Worm (Caenorhabditis elegans) whole organism, young adult: ENCODE results near the gene T26C12.2.
"Not testable (repeated sequence)": the region's sequence is repeated elsewhere in the genome, so short reads cannot be mapped to it uniquely, and the experiment has no call there.

Experiments
- B0019.2 ChIP-seq: fragments of 200-800 bp; sonication (Bioruptor generic); conservative IDR thresholded peaks from 2 replicates; pipeline ENCODE4 v1.3.6; 2022; ENCODE audit warnings: missing genetic modification reagents, missing genetic modification characterization, missing compliant biosample characterization
- B0261.1 ChIP-seq: sonication (generic microtip); optimal IDR thresholded peaks from 2 replicates; lab custom pipeline; 2016; ENCODE audit warnings: mild to moderate bottlenecking, missing genetic modification characterization, moderate library complexity, missing compliant biosample characterization
- F33H1.4 ChIP-seq: fragments of 200-800 bp; sonication (Bioruptor generic); IDR thresholded peaks from 2 replicates; pipeline ENCODE4 v1.3.6; 2022; ENCODE audit warnings: missing genetic modification reagents, missing genetic modification characterization, missing compliant biosample characterization
- F37B4.10 ChIP-seq: fragments of 200-800 bp; sonication (Bioruptor generic); IDR thresholded peaks from 2 replicates; pipeline ENCODE4 v1.3.6; 2022; ENCODE audit warnings: missing genetic modification characterization, missing compliant biosample characterization
- F39B2.1 ChIP-seq: fragments of 200-800 bp; sonication (Bioruptor generic); IDR thresholded peaks from 2 replicates; pipeline ENCODE4 v1.3.6; 2022; ENCODE audit warnings: missing genetic modification reagents, missing genetic modification characterization, missing compliant biosample characterization
- K11D2.4 ChIP-seq: fragments of 200-800 bp; sonication (Bioruptor generic); IDR thresholded peaks from 2 replicates; pipeline ENCODE4 v1.3.6; 2022; ENCODE audit warnings: missing genetic modification reagents, missing genetic modification characterization, missing compliant biosample characterization
- K12H6.12 ChIP-seq: fragments of 200-800 bp; sonication (Bioruptor generic); optimal IDR thresholded peaks from 2 replicates; lab custom pipeline; 2018; ENCODE audit warnings: mild to moderate bottlenecking, missing genetic modification characterization, missing compliant biosample characterization
- Y53F4B.3 ChIP-seq: fragments of 200-800 bp; sonication (Bioruptor generic); IDR thresholded peaks from 2 replicates; pipeline ENCODE4 v1.3.6; 2022; ENCODE audit warnings: missing genetic modification reagents, missing genetic modification characterization, missing compliant biosample characterization
- Y67H2A.10 ChIP-seq: fragments of 200-800 bp; sonication (Bioruptor generic); conservative IDR thresholded peaks from 2 replicates; pipeline ENCODE4 v1.3.6; 2022; ENCODE audit warnings: missing genetic modification reagents, missing genetic modification characterization, missing compliant biosample characterization
- ZK185.1 ChIP-seq: sonication (generic microtip); optimal IDR thresholded peaks from 2 replicates; lab custom pipeline; 2016; ENCODE audit warnings: mild to moderate bottlenecking, missing genetic modification characterization, missing compliant biosample characterization; ENCODE audit not compliant: poor library complexity, severe bottlenecking
- attf-5 ChIP-seq: fragments of 200-800 bp; sonication (Bioruptor generic); optimal IDR thresholded peaks from 2 replicates; lab custom pipeline; 2018; ENCODE audit warnings: mild to moderate bottlenecking, missing genetic modification characterization, missing compliant biosample characterization
- bed-1 ChIP-seq: fragments of 200-800 bp; sonication (Bioruptor generic); IDR thresholded peaks from 2 replicates; pipeline ENCODE4 v1.3.6; 2022; ENCODE audit warnings: missing genetic modification reagents, missing genetic modification characterization, missing compliant biosample characterization
- cebp-2 ChIP-seq: fragments of 200-800 bp; sonication (Bioruptor generic); IDR thresholded peaks from 2 replicates; pipeline ENCODE4 v1.3.6; 2022; ENCODE audit warnings: missing genetic modification characterization, missing compliant biosample characterization
- ceh-40 ChIP-seq: fragments of 200-800 bp; sonication (Bioruptor generic); IDR thresholded peaks from 2 replicates; pipeline ENCODE4 v1.3.6; 2022; ENCODE audit warnings: missing genetic modification characterization, missing compliant biosample characterization
- ceh-91 ChIP-seq: fragments of 200-800 bp; sonication (Bioruptor generic); IDR thresholded peaks from 2 replicates; pipeline ENCODE4 v1.3.6; 2022; ENCODE audit warnings: missing genetic modification reagents, missing genetic modification characterization, missing compliant biosample characterization
- dox-1 ChIP-seq: fragments of 200-800 bp; sonication (Bioruptor generic); IDR thresholded peaks from 2 replicates; pipeline ENCODE4 v1.3.6; 2022; ENCODE audit warnings: missing genetic modification reagents, missing genetic modification characterization, missing compliant biosample characterization
- dpl-1 ChIP-seq: fragments of 150-350 bp; optimal IDR thresholded peaks from 2 replicates; lab custom pipeline; 2014; ENCODE audit warnings: missing biosample characterization, missing genetic modification reagents, missing genetic modification characterization
- efl-1 ChIP-seq: fragments of 150-350 bp; optimal IDR thresholded peaks from 2 replicates; lab custom pipeline; 2014; ENCODE audit warnings: missing biosample characterization, missing genetic modification reagents, missing genetic modification characterization
- egl-18 ChIP-seq: fragments of 200-800 bp; sonication (Bioruptor generic); IDR thresholded peaks from 2 replicates; pipeline ENCODE4 v1.3.6; 2022; ENCODE audit warnings: missing genetic modification reagents, missing genetic modification characterization, missing compliant biosample characterization
- egrh-3 ChIP-seq: fragments of 200-800 bp; sonication (Bioruptor generic); IDR thresholded peaks from 2 replicates; pipeline ENCODE4 v1.3.6; 2022; ENCODE audit warnings: missing genetic modification reagents, missing genetic modification characterization, missing compliant biosample characterization
- gei-17 ChIP-seq: fragments of 200-800 bp; sonication (Bioruptor generic); optimal IDR thresholded peaks from 2 replicates; lab custom pipeline; 2018; ENCODE audit warnings: mild to moderate bottlenecking, missing genetic modification characterization, missing compliant biosample characterization
- him-1 ChIP-seq: sonication (generic microtip); optimal IDR thresholded peaks from 2 replicates; lab custom pipeline; 2016; ENCODE audit warnings: missing genotype, missing genetic modification reagents, missing genetic modification characterization, missing compliant biosample characterization
- hmg-1.2 ChIP-seq: fragments of 200-800 bp; sonication (Bioruptor generic); IDR thresholded peaks from 2 replicates; pipeline ENCODE4 v1.3.6; 2022; ENCODE audit warnings: missing genetic modification reagents, missing genetic modification characterization, missing compliant biosample characterization
- hmg-20 ChIP-seq: fragments of 200-800 bp; sonication (Bioruptor generic); IDR thresholded peaks from 2 replicates; pipeline ENCODE4 v1.3.6; 2022; ENCODE audit warnings: missing genetic modification reagents, missing genetic modification characterization, missing compliant biosample characterization
- hrde-1 ChIP-seq: sonication (generic microtip); optimal IDR thresholded peaks from 2 replicates; lab custom pipeline; 2016; ENCODE audit warnings: missing genetic modification characterization, mild to moderate bottlenecking, missing compliant biosample characterization, moderate library complexity, missing genotype, missing genetic modification reagents, borderline replicate concordance
- let-607 ChIP-seq, 2 experiments: fragments of 200-800 bp in 1 of 2; sonication (Bioruptor generic) in 1 of 2; sonication (generic microtip) in 1 of 2; optimal IDR thresholded peaks; 2 replicates each; lab custom pipeline; 2016 to 2018; ENCODE audit warnings: mild to moderate bottlenecking in 2 of 2, missing compliant biosample characterization in 2 of 2, missing genetic modification characterization in 2 of 2, moderate library complexity in 2 of 2, missing genotype in 1 of 2
- lin-35 ChIP-seq, 3 experiments: fragments of 150-350 bp in 2 of 3; sonication (generic microtip) in 1 of 3; optimal IDR thresholded peaks; 2 replicates each; lab custom pipeline; 2014 to 2018; ENCODE audit warnings: missing biosample characterization in 3 of 3, missing genetic modification characterization in 3 of 3, missing genetic modification reagents in 3 of 3
- lin-40 ChIP-seq: sonication (generic microtip); optimal IDR thresholded peaks from 2 replicates; lab custom pipeline; 2016; ENCODE audit warnings: missing genetic modification characterization, mild to moderate bottlenecking, missing compliant biosample characterization, missing genotype, missing genetic modification reagents
- lin-54 ChIP-seq: fragments of 200-800 bp; sonication (Bioruptor generic); optimal IDR thresholded peaks from 2 replicates; lab custom pipeline; 2018; ENCODE audit warnings: mild to moderate bottlenecking, missing genetic modification characterization, missing compliant biosample characterization
- lir-1 ChIP-seq: fragments of 200-800 bp; sonication (Bioruptor generic); conservative IDR thresholded peaks from 2 replicates; pipeline ENCODE4 v1.3.6; 2022; ENCODE audit warnings: missing genetic modification reagents, missing genetic modification characterization, missing compliant biosample characterization
- mcd-1 ChIP-seq: fragments of 200-800 bp; sonication (Bioruptor generic); IDR thresholded peaks from 2 replicates; pipeline ENCODE4 v1.3.6; 2022; ENCODE audit warnings: missing genetic modification reagents, missing genetic modification characterization, missing compliant biosample characterization
- mes-4 ChIP-seq: sonication (generic microtip); optimal IDR thresholded peaks from 2 replicates; lab custom pipeline; 2016; ENCODE audit warnings: missing genotype, missing genetic modification characterization, missing compliant biosample characterization
- nfya-1 ChIP-seq: sonication (generic microtip); optimal IDR thresholded peaks from 2 replicates; lab custom pipeline; 2017; ENCODE audit warnings: antibody characterized with exemption, missing compliant biosample characterization, missing genetic modification characterization, borderline replicate concordance; ENCODE audit not compliant: insufficient read depth
- nfyb-1 ChIP-seq: fragments of 200-800 bp; sonication (Bioruptor generic); IDR thresholded peaks from 2 replicates; pipeline ENCODE4 v1.3.6; 2022; ENCODE audit warnings: missing genetic modification reagents, missing genetic modification characterization, missing compliant biosample characterization
- nhr-120 ChIP-seq: fragments of 200-800 bp; sonication (Bioruptor generic); IDR thresholded peaks from 2 replicates; pipeline ENCODE4 v1.3.6; 2022; ENCODE audit warnings: missing genetic modification characterization, missing compliant biosample characterization
- pbrm-1 ChIP-seq: fragments of 200-800 bp; sonication (Bioruptor generic); IDR thresholded peaks from 2 replicates; pipeline ENCODE4 v1.3.6; 2022; ENCODE audit warnings: missing genetic modification reagents, missing genetic modification characterization, missing compliant biosample characterization
- rcor-1 ChIP-seq: fragments of 200-800 bp; sonication (Bioruptor generic); IDR thresholded peaks from 2 replicates; pipeline ENCODE4 v1.3.6; 2022; ENCODE audit warnings: missing genetic modification reagents, missing genetic modification characterization, missing compliant biosample characterization
- repo-1 ChIP-seq: sonication (generic microtip); optimal IDR thresholded peaks from 2 replicates; lab custom pipeline; 2017; ENCODE audit warnings: mild to moderate bottlenecking, missing genetic modification characterization, missing compliant biosample characterization
- snpc-4 ChIP-seq, 5 experiments: fragments of 150-350 bp in 1 of 5; sonication (generic microtip) in 4 of 5; optimal IDR thresholded peaks; 2 replicates each; lab custom pipeline; 2014 to 2018; ENCODE audit warnings: missing genetic modification characterization in 5 of 5, missing biosample characterization in 3 of 5, antibody characterized with exemption in 2 of 5, mild to moderate bottlenecking in 2 of 5, missing compliant biosample characterization in 2 of 5, missing genotype in 2 of 5, moderate library complexity in 2 of 5, missing genetic modification reagents in 1 of 5
- tlf-1 ChIP-seq: fragments of 200-800 bp; sonication (Bioruptor generic); optimal IDR thresholded peaks from 2 replicates; lab custom pipeline; 2018; ENCODE audit warnings: mild to moderate bottlenecking, missing genetic modification characterization, missing compliant biosample characterization
- zim-3 ChIP-seq: sonication (generic microtip); optimal IDR thresholded peaks from 2 replicates; lab custom pipeline; 2017; ENCODE audit warnings: mild to moderate bottlenecking, missing genetic modification characterization, moderate library complexity, missing compliant biosample characterization
- ztf-18 ChIP-seq: sonication (generic microtip); optimal IDR thresholded peaks from 2 replicates; lab custom pipeline; 2016; ENCODE audit warnings: missing genotype, mild to moderate bottlenecking, missing genetic modification characterization, missing compliant biosample characterization
- ztf-6 ChIP-seq: fragments of 200-800 bp; sonication (Bioruptor generic); IDR thresholded peaks from 2 replicates; pipeline ENCODE4 v1.3.6; 2022; ENCODE audit warnings: missing genetic modification reagents, missing genetic modification characterization, missing compliant biosample characterization

Gene T26C12.2

DNA sequence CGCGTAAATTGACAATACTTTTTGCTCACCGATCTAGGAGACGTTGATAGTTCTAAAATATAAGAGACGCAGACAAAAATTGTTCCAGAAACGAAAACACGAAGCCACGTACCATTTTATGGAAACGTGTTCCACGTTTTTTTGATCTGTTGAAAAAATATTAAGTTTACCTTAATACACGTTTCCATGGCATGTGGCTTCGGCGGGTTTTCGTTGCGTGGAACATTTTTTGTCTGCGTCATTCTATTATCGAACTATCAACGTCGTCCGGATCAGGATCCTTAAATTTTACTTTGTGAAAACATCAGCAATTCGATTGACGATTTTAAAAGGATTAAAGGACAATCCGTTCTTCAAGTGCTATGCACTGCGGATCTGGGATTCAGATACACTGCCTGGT is at the start of gene T26C12.2:
Gene T26C12.2 (minus strand): TSS at position 101 of the 400 bp plus-strand sequence.
- TF ChIP-seq zim-3 (tag; lab: Kevin White, UChicago): no peak
- TF ChIP-seq nfyb-1 (GFP tag; lab: Robert Waterston, UW): no peak
- no peak for TF ChIP-seq F33H1.4 (GFP tag; lab: Robert Waterston, UW)
- TF ChIP-seq nfya-1 (tag; lab: Kevin White, UChicago): no peak
- no peak for TF ChIP-seq egrh-3 (GFP tag; lab: Robert Waterston, UW)
- TF ChIP-seq mes-4 (tag; lab: Kevin White, UChicago): no peak
- no peak for TF ChIP-seq F37B4.10 (GFP tag; lab: Robert Waterston, UW)
- TF ChIP-seq tlf-1: no peak
- no peak for TF ChIP-seq nhr-120 (GFP tag; lab: Robert Waterston, UW)
- TF ChIP-seq B0261.1 (tag; lab: Kevin White, UChicago): no peak
- TF ChIP-seq bed-1: no peak
- TF ChIP-seq ceh-40 (GFP tag; lab: Robert Waterston, UW): no peak

DNA sequence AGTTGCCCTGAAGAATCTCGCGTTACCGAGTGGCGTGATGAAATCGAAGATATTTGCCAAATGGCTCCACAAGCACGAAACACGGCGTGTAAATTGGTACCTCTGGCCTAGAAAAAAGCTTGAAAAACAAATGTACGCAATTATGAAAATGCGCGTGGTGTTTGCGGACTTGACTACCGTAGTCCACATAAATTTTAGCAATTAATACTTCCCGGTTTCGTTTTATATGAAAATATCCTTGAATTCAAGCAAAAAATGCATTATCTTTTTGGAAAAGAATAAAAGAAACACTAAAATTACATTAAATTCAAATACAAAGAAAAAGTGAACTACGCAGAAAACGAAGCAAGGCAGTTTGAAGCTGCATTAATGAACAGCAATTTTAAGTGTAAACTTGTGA is 48.5 kb upstream of the T26C12.2 start:
- TF ChIP-seq hmg-1.2 (GFP tag; lab: Robert Waterston, UW): peak; percentile 45; the same call in 1 of the 2 replicates

DNA sequence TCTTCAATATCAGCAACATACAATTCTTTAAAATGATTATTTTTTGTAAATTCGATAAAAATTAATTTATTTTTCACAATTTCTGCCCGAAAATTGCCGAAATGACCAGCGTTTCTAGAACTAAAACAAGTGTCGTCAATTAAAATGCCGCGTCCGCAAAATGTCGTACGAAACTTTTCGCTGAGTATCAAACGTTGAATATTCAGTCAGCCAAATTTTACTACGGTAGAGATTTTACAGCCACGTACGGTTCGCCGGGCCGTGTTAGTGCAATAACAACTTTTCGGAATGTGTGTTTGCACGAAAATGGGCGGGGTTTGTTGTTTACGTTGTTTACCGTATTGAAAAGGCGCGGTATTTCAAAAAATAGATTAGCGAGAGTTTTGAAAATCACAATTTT is 47.8 kb upstream of the T26C12.2 start:
- TF ChIP-seq lin-35 (GFP tag; optimal IDR thresholded peaks at IDR 0.05; lab: Kevin White, UChicago): peak in 1 of 3 experiments; percentile 68
- TF ChIP-seq hmg-1.2 (GFP tag; lab: Robert Waterston, UW): peak; percentile 100
- peak; percentile 95; the same call in 1 of the 2 replicates for TF ChIP-seq cebp-2
- peak; percentile 9 for TF ChIP-seq hrde-1 (tag; lab: Kevin White, UChicago)
- peak; percentile 92 for TF ChIP-seq lin-54 (GFP tag; lab: Kevin White, UChicago)
- peak; percentile 83; the same call in 1 of the 2 replicates for TF ChIP-seq F39B2.1 (GFP tag; lab: Robert Waterston, UW)
- peak; percentile 100 for TF ChIP-seq dox-1 (GFP tag; lab: Robert Waterston, UW)
- TF ChIP-seq mcd-1 (GFP tag; lab: Robert Waterston, UW): peak; percentile 99
- TF ChIP-seq snpc-4 (GFP tag; optimal IDR thresholded peaks at IDR 0.05; lab: Kevin White, UChicago): not testable (repeated sequence)
- peak in 2 of 4 experiments; percentile 45 to 72 for TF ChIP-seq snpc-4 (tag; optimal IDR thresholded peaks at IDR 0.05; lab: Kevin White, UChicago)
- peak; percentile 89 for TF ChIP-seq hmg-20 (GFP tag; lab: Robert Waterston, UW)
- TF ChIP-seq tlf-1: peak; percentile 92
- peak; percentile 88 for TF ChIP-seq Y67H2A.10 (GFP tag; lab: Robert Waterston, UW)
- peak; percentile 78 for TF ChIP-seq attf-5 (GFP tag; lab: Kevin White, UChicago)
- TF ChIP-seq gei-17 (GFP tag; lab: Kevin White, UChicago): peak; percentile 51
- peak; percentile 31 for TF ChIP-seq efl-1
- TF ChIP-seq F37B4.10 (GFP tag; lab: Robert Waterston, UW): peak; percentile 96
- TF ChIP-seq nfyb-1 (GFP tag; lab: Robert Waterston, UW): peak; percentile 98
- peak; percentile 97 for TF ChIP-seq rcor-1 (GFP tag; lab: Robert Waterston, UW)
- peak; percentile 43 for TF ChIP-seq ztf-18
- peak; percentile 95 for TF ChIP-seq egl-18 (GFP tag; lab: Robert Waterston, UW)
- TF ChIP-seq let-607 (tag; optimal IDR thresholded peaks at IDR 0.05; lab: Kevin White, UChicago): peak; percentile 83 to 93
- peak; percentile 51 for TF ChIP-seq K12H6.12 (tag; lab: Kevin White, UChicago)
- peak; percentile 98 for TF ChIP-seq pbrm-1
- peak; percentile 12 for TF ChIP-seq dpl-1 (GFP tag; lab: Kevin White, UChicago)
- TF ChIP-seq ZK185.1: peak; percentile 39
- TF ChIP-seq ztf-6 (GFP tag; lab: Robert Waterston, UW): peak; percentile 79; the same call in 1 of the 2 replicates
- peak; percentile 45 for TF ChIP-seq him-1 (tag; lab: Kevin White, UChicago)
- peak; percentile 98 for TF ChIP-seq ceh-91 (GFP tag; lab: Robert Waterston, UW)
- TF ChIP-seq lin-40 (tag; lab: Kevin White, UChicago): peak; percentile 79
- TF ChIP-seq K11D2.4 (GFP tag; lab: Robert Waterston, UW): peak; percentile 97
- peak; percentile 93 for TF ChIP-seq lir-1
- TF ChIP-seq nhr-120 (GFP tag; lab: Robert Waterston, UW): peak; percentile 92
- TF ChIP-seq repo-1 (tag; lab: Kevin White, UChicago): peak; percentile 50
- peak; percentile 72 for TF ChIP-seq Y53F4B.3 (GFP tag; lab: Robert Waterston, UW)
- peak; percentile 93 for TF ChIP-seq B0019.2
